Worm (Caenorhabditis elegans) whole organism, young adult: ENCODE measurements around the gene srx-23.

ENCODE experiments used
- F23B12.7 ChIP-seq: sonication (generic microtip); optimal IDR thresholded peaks from 2 replicates; lab custom pipeline; 2017; ENCODE audit warnings: missing genetic modification characterization, mild to moderate bottlenecking, missing compliant biosample characterization, antibody characterized with exemption, moderate library complexity; ENCODE audit not compliant: insufficient read depth
- Y79H2A.3 ChIP-seq: fragments of 200-800 bp; sonication (Bioruptor generic); conservative IDR thresholded peaks from 2 replicates; pipeline ENCODE4 v1.3.6; 2022; ENCODE audit warnings: missing genetic modification reagents, missing genetic modification characterization, missing compliant biosample characterization
- ama-1 ChIP-seq, 3 experiments: fragments of 150-350 bp in 1 of 3; sonication (generic microtip) in 2 of 3; optimal IDR thresholded peaks; 2 replicates each; lab custom pipeline; 2014 to 2018; ENCODE audit warnings: missing biosample characterization in 2 of 3, missing genetic modification characterization in 2 of 3, missing genetic modification reagents in 2 of 3
- athp-1 ChIP-seq: sonication (generic microtip); optimal IDR thresholded peaks from 2 replicates; lab custom pipeline; 2017; ENCODE audit warnings: mild to moderate bottlenecking, missing genetic modification characterization, missing compliant biosample characterization
- ceh-40 ChIP-seq: fragments of 200-800 bp; sonication (Bioruptor generic); IDR thresholded peaks from 2 replicates; pipeline ENCODE4 v1.3.6; 2022; ENCODE audit warnings: missing genetic modification characterization, missing compliant biosample characterization
- mes-4 ChIP-seq: sonication (generic microtip); optimal IDR thresholded peaks from 2 replicates; lab custom pipeline; 2016; ENCODE audit warnings: missing genotype, missing genetic modification characterization, missing compliant biosample characterization
- pha-4 ChIP-seq: fragments of 150-350 bp; sonication (generic microtip); optimal IDR thresholded peaks from 2 replicates; lab custom pipeline; 2014; ENCODE audit warnings: missing biosample characterization, missing genetic modification reagents, missing genetic modification characterization
- somi-1 ChIP-seq: fragments of 200-800 bp; sonication (Bioruptor generic); optimal IDR thresholded peaks from 2 replicates; lab custom pipeline; 2018; ENCODE audit warnings: mild to moderate bottlenecking, missing genetic modification characterization, missing compliant biosample characterization
- tlf-1 ChIP-seq: fragments of 200-800 bp; sonication (Bioruptor generic); optimal IDR thresholded peaks from 2 replicates; lab custom pipeline; 2018; ENCODE audit warnings: mild to moderate bottlenecking, missing genetic modification characterization, missing compliant biosample characterization

DNA sequence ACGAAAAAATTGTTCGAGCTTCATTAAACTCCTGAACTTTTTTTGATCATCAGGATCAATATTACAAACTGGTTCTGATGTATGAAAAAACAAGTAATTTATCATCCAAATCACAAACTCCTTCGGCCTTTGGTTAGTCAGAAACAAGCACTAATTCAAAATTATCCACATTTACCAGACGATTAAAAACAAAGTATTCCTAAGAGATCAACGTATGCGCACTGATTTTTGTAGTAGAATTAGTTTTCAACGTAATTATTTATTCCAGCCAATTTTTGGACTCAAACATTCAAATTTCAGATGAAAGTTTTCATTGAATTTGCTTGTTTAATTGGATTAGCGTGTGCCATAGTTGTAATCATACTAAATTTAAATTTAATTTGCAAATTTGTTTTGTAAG is 24.8 kb downstream of the srx-23 start, which contains the start of gene srbc-38:
- TF ChIP-seq mes-4 = no peak
- no peak for TF ChIP-seq ceh-40 (GFP tag; lab: Robert Waterston, UW)
- TF ChIP-seq tlf-1 (GFP tag; lab: Kevin White, UChicago) = no peak
- TF ChIP-seq F23B12.7 (tag; lab: Kevin White, UChicago) = no peak
- no peak for TF ChIP-seq athp-1 (tag; lab: Kevin White, UChicago)
- TF ChIP-seq pha-4 (tag; lab: Kevin White, UChicago) = no peak
- TF ChIP-seq ama-1 (optimal IDR thresholded peaks at IDR 0.05; lab: Kevin White, UChicago) = no peak
- no peak for TF ChIP-seq ama-1 (GFP tag; optimal IDR thresholded peaks at IDR 0.05; lab: Kevin White, UChicago)
- no peak for TF ChIP-seq somi-1
- no peak for TF ChIP-seq Y79H2A.3 (GFP tag; lab: Robert Waterston, UW)
